Fruit fly (Drosophila melanogaster) whole organism, embryonic: Measurements from ENCODE around the gene CG8301.

Experiments
- Asciz ChIP-seq: fragments of 200-800 bp; sonication (Bioruptor generic); optimal IDR thresholded peaks from 2 replicates; lab custom pipeline; 2017; ENCODE audit warnings: missing biosample characterization, mild to moderate bottlenecking, missing genetic modification characterization, missing genetic modification reagents
- CG10543 ChIP-seq: fragments of 200-800 bp; sonication (Bioruptor generic); optimal IDR thresholded peaks from 3 replicates; lab custom pipeline; 2017; ENCODE audit warnings: missing biosample characterization, mild to moderate bottlenecking, missing genetic modification characterization, moderate library complexity
- CG11398 ChIP-seq: fragments of 200-800 bp; sonication (Bioruptor generic); optimal IDR thresholded peaks from 2 replicates; lab custom pipeline; 2016; ENCODE audit warnings: missing biosample characterization, missing genetic modification characterization
- CG12104 ChIP-seq: fragments of 200-800 bp; sonication (Bioruptor generic); optimal IDR thresholded peaks from 3 replicates; lab custom pipeline; 2016; ENCODE audit warnings: missing biosample characterization, missing genetic modification characterization
- CG1233 ChIP-seq: fragments of 200-800 bp; sonication (Bioruptor generic); optimal IDR thresholded peaks from 4 replicates; lab custom pipeline; 2018; ENCODE audit warnings: missing biosample characterization, mild to moderate bottlenecking, missing genetic modification characterization
- CG17361 ChIP-seq: fragments of 200-800 bp; sonication (Bioruptor generic); IDR thresholded peaks from 3 replicates; pipeline ENCODE4 v1.3.6; 2022; ENCODE audit warnings: missing biosample characterization, missing genetic modification characterization
- CG17385 ChIP-seq: fragments of 200-800 bp; sonication (Bioruptor generic); optimal IDR thresholded peaks from 3 replicates; lab custom pipeline; 2018; ENCODE audit warnings: missing biosample characterization, mild to moderate bottlenecking, missing genetic modification characterization
- CG1792 ChIP-seq: fragments of 200-800 bp; sonication (Bioruptor generic); optimal IDR thresholded peaks from 2 replicates; lab custom pipeline; 2016; ENCODE audit warnings: missing biosample characterization, missing genetic modification characterization
- CG18262 ChIP-seq: fragments of 200-800 bp; optimal IDR thresholded peaks from 3 replicates; lab custom pipeline; 2019; ENCODE audit warnings: missing biosample characterization, mild to moderate bottlenecking, missing genetic modification characterization, moderate library complexity
- CG2120 ChIP-seq: fragments of 200-800 bp; sonication (Bioruptor generic); optimal IDR thresholded peaks from 3 replicates; lab custom pipeline; 2016; ENCODE audit warnings: missing biosample characterization, missing genetic modification characterization
- CG30020 ChIP-seq: fragments of 200-800 bp; optimal IDR thresholded peaks from 2 replicates; lab custom pipeline; 2019; ENCODE audit warnings: missing biosample characterization, mild to moderate bottlenecking, missing genetic modification characterization, moderate library complexity
- CG33557 ChIP-seq: fragments of 200-800 bp; sonication (Bioruptor generic); optimal IDR thresholded peaks from 2 replicates; lab custom pipeline; 2019; ENCODE audit warnings: missing biosample characterization, mild to moderate bottlenecking, missing genetic modification characterization, moderate library complexity
- CG3726 ChIP-seq: fragments of 200-800 bp; sonication (Bioruptor generic); IDR thresholded peaks from 3 replicates; pipeline ENCODE4, ENCODE4 v1.3.6; 2022; ENCODE audit warnings: missing biosample characterization, missing genetic modification characterization
- CG4282 ChIP-seq: fragments of 200-800 bp; sonication (Bioruptor generic); optimal IDR thresholded peaks from 2 replicates; lab custom pipeline; 2016; ENCODE audit warnings: missing biosample characterization, missing genetic modification characterization
- CG4707 ChIP-seq: fragments of 200-800 bp; sonication (Bioruptor generic); optimal IDR thresholded peaks from 2 replicates; lab custom pipeline; 2018; ENCODE audit warnings: missing biosample characterization, mild to moderate bottlenecking, missing genetic modification characterization, moderate library complexity
- CG5180 ChIP-seq: fragments of 200-800 bp; sonication (Bioruptor generic); optimal IDR thresholded peaks from 3 replicates; lab custom pipeline; 2017; ENCODE audit warnings: missing biosample characterization, missing genetic modification characterization, mild to moderate bottlenecking, moderate library complexity, missing genetic modification reagents
- CG5953 ChIP-seq: fragments of 200-800 bp; sonication (Bioruptor generic); IDR thresholded peaks from 2 replicates; pipeline ENCODE4 v1.3.6; 2022; ENCODE audit warnings: missing biosample characterization, missing genetic modification characterization
- CG7928 ChIP-seq: fragments of 200-800 bp; sonication (Bioruptor generic); optimal IDR thresholded peaks from 2 replicates; lab custom pipeline; 2017; ENCODE audit warnings: missing biosample characterization, mild to moderate bottlenecking, missing genetic modification characterization
- CG8388 ChIP-seq: fragments of 200-800 bp; sonication (Bioruptor generic); optimal IDR thresholded peaks from 2 replicates; lab custom pipeline; 2019; ENCODE audit warnings: missing biosample characterization, mild to moderate bottlenecking, missing genetic modification characterization, moderate library complexity
- CG8924 ChIP-seq: fragments of 200-800 bp; optimal IDR thresholded peaks from 3 replicates; lab custom pipeline; 2019; ENCODE audit warnings: missing biosample characterization, mild to moderate bottlenecking, missing genetic modification characterization, moderate library complexity
- CG9437 ChIP-seq: fragments of 200-800 bp; sonication (Bioruptor generic); optimal IDR thresholded peaks from 2 replicates; lab custom pipeline; 2018; ENCODE audit warnings: missing biosample characterization, mild to moderate bottlenecking, missing genetic modification characterization
- CG9609 ChIP-seq: fragments of 200-800 bp; sonication (Bioruptor generic); optimal IDR thresholded peaks from 3 replicates; lab custom pipeline; 2016; ENCODE audit warnings: missing biosample characterization, missing genetic modification characterization
- CoRest ChIP-seq: fragments of 200-800 bp; sonication (Bioruptor generic); optimal IDR thresholded peaks from 3 replicates; lab custom pipeline; 2018; ENCODE audit warnings: missing biosample characterization, mild to moderate bottlenecking, missing genetic modification characterization, moderate library complexity
- E2f1 ChIP-seq: fragments of 200-800 bp; sonication (Bioruptor generic); IDR thresholded peaks from 2 replicates; pipeline ENCODE4 v1.3.6; 2022; ENCODE audit warnings: missing biosample characterization, missing genetic modification characterization
- Ets65A ChIP-seq: fragments of 200-800 bp; sonication (Bioruptor generic); peaks from one replicate; lab custom pipeline; 2016; ENCODE audit warnings: missing biosample characterization, missing genetic modification characterization
- Fer2 ChIP-seq: fragments of 200-800 bp; sonication (Bioruptor generic); optimal IDR thresholded peaks from 2 replicates; lab custom pipeline; 2018; ENCODE audit warnings: missing biosample characterization, mild to moderate bottlenecking, missing genetic modification characterization, moderate library complexity
- GATAe ChIP-seq: fragments of 200-800 bp; sonication (Bioruptor generic); conservative IDR thresholded peaks from 2 replicates; pipeline ENCODE4 v1.3.6; 2022; ENCODE audit warnings: missing biosample characterization, missing genetic modification characterization
- H15 ChIP-seq: fragments of 200-800 bp; sonication (Bioruptor generic); IDR thresholded peaks from 3 replicates; pipeline ENCODE4 v1.3.6; 2022; ENCODE audit warnings: missing biosample characterization, missing genetic modification characterization
- HmgZ ChIP-seq: fragments of 200-800 bp; sonication (Bioruptor generic); optimal IDR thresholded peaks from 2 replicates; lab custom pipeline; 2018; ENCODE audit warnings: missing biosample characterization, mild to moderate bottlenecking, missing genetic modification characterization
- Hr51 ChIP-seq, 2 experiments: fragments of 200-800 bp; sonication (Bioruptor generic); optimal IDR thresholded peaks; 2 replicates in 1 of 2; 3 replicates in 1 of 2; lab custom pipeline; 2016 to 2018; ENCODE audit warnings: missing biosample characterization in 2 of 2, missing genetic modification characterization in 2 of 2, mild to moderate bottlenecking in 1 of 2, moderate library complexity in 1 of 2
- MTF-1 ChIP-seq: fragments of 200-800 bp; sonication (Bioruptor generic); optimal IDR thresholded peaks from 2 replicates; lab custom pipeline; 2018; ENCODE audit warnings: missing biosample characterization, mild to moderate bottlenecking, missing genetic modification characterization, borderline replicate concordance
- PHDP ChIP-seq: fragments of 200-800 bp; sonication (Bioruptor generic); optimal IDR thresholded peaks from 3 replicates; lab custom pipeline; 2018; ENCODE audit warnings: missing biosample characterization, mild to moderate bottlenecking, missing genetic modification characterization, moderate library complexity
- Poxn ChIP-seq: fragments of 200-800 bp; sonication (Bioruptor generic); IDR thresholded peaks from 2 replicates; pipeline ENCODE4 v1.3.6; 2022; ENCODE audit warnings: missing biosample characterization, missing genetic modification characterization
- amos ChIP-seq: fragments of 200-800 bp; sonication (Bioruptor generic); IDR thresholded peaks from 2 replicates; pipeline ENCODE4 v1.3.6; 2022; ENCODE audit warnings: missing biosample characterization, missing genetic modification characterization; ENCODE audit not compliant: partially characterized antibody
- ash1 ChIP-seq: fragments of 200-800 bp; sonication (Bioruptor generic); optimal IDR thresholded peaks from 2 replicates; lab custom pipeline; 2018; ENCODE audit warnings: missing biosample characterization, mild to moderate bottlenecking, missing genetic modification characterization
- az2 ChIP-seq: fragments of 200-800 bp; sonication (Bioruptor generic); optimal IDR thresholded peaks from 3 replicates; lab custom pipeline; 2016; ENCODE audit warnings: missing biosample characterization, missing genetic modification characterization
- bab2 ChIP-seq: fragments of 200-800 bp; sonication (Bioruptor generic); optimal IDR thresholded peaks from 2 replicates; lab custom pipeline; 2016; ENCODE audit warnings: missing biosample characterization, missing genetic modification characterization
- cg ChIP-seq: fragments of 200-800 bp; sonication (Bioruptor generic); optimal IDR thresholded peaks from 3 replicates; lab custom pipeline; 2019; ENCODE audit warnings: missing biosample characterization, mild to moderate bottlenecking, missing genetic modification characterization, moderate library complexity
- croc ChIP-seq: fragments of 200-800 bp; sonication (Bioruptor generic); conservative IDR thresholded peaks from 3 replicates; pipeline ENCODE4 v1.3.6; 2022; ENCODE audit warnings: missing biosample characterization, missing genetic modification characterization
- danr ChIP-seq: fragments of 200-800 bp; sonication (Bioruptor generic); IDR thresholded peaks from 2 replicates; pipeline ENCODE4 v1.3.6; 2022; ENCODE audit warnings: missing biosample characterization, missing genetic modification characterization
- dimm ChIP-seq: fragments of 200-800 bp; sonication (Bioruptor generic); IDR thresholded peaks from 2 replicates; pipeline ENCODE4 v1.3.6; 2022; ENCODE audit warnings: missing biosample characterization, missing genetic modification characterization
- en ChIP-seq: fragments of 200-800 bp; sonication (Bioruptor generic); optimal IDR thresholded peaks from 2 replicates; lab custom pipeline; 2016; ENCODE audit warnings: missing biosample characterization, missing genetic modification characterization
- fu2 ChIP-seq: fragments of 200-800 bp; sonication (Bioruptor generic); optimal IDR thresholded peaks from 2 replicates; lab custom pipeline; 2016; ENCODE audit warnings: missing biosample characterization, missing genetic modification characterization
- gt ChIP-seq: fragments of 200-800 bp; sonication (Bioruptor generic); IDR thresholded peaks from 2 replicates; pipeline ENCODE4 v1.3.6; 2022; ENCODE audit warnings: missing biosample characterization, missing genetic modification characterization
- odd ChIP-seq: fragments of 200-800 bp; sonication (Bioruptor generic); optimal IDR thresholded peaks from 2 replicates; lab custom pipeline; 2017; ENCODE audit warnings: missing biosample characterization, mild to moderate bottlenecking, missing genetic modification characterization
- seq ChIP-seq: fragments of 200-800 bp; sonication (Bioruptor generic); IDR thresholded peaks from 2 replicates; pipeline ENCODE4 v1.3.6; 2022; ENCODE audit warnings: missing biosample characterization, missing genetic modification characterization
- sob ChIP-seq: fragments of 200-800 bp; sonication (Bioruptor generic); IDR thresholded peaks from 2 replicates; pipeline ENCODE4 v1.3.6; 2022; ENCODE audit warnings: missing biosample characterization, missing genetic modification characterization
- sqz ChIP-seq: fragments of 200-800 bp; sonication (Bioruptor generic); optimal IDR thresholded peaks from 3 replicates; lab custom pipeline; 2018; ENCODE audit warnings: missing biosample characterization, mild to moderate bottlenecking, missing genetic modification characterization
- tup ChIP-seq: fragments of 200-800 bp; sonication (Bioruptor generic); optimal IDR thresholded peaks from 2 replicates; lab custom pipeline; 2016; ENCODE audit warnings: missing biosample characterization, mild to moderate bottlenecking, missing genetic modification characterization, moderate library complexity
- usp ChIP-seq: fragments of >200 bp; optimal IDR thresholded peaks from 2 replicates; lab custom pipeline; 2017; ENCODE audit warnings: missing biosample characterization, missing genetic modification characterization

CG8301 gene

dm6 chr3R:9586663-9587248 lies 5.7 kb downstream of the CG8301 start, which contains the start of gene P58IPK (continued):
- TF ChIP-seq sob (GFP tag; lab: Robert Waterston, UW), result peak; percentile 63
- peak; percentile 27 for TF ChIP-seq CG8388 (GFP tag; lab: Kevin White, UChicago)
- no peak for TF ChIP-seq odd
- no peak for TF ChIP-seq GATAe (GFP tag; lab: Robert Waterston, UW)
- TF ChIP-seq tup (GFP tag; lab: Kevin White, UChicago), result no peak
- peak; percentile 87 for TF ChIP-seq CG2120
- TF ChIP-seq CoRest (tag; lab: Kevin White, UChicago), result peak; percentile 74
- TF ChIP-seq CG17361, result peak; percentile 75
- 0 out of 2 replicates have a peak, but pooled peaks have one; percentile 21 for TF ChIP-seq E2f1 (GFP tag; lab: Robert Waterston, UW)
- TF ChIP-seq H15, result peak; percentile 45; the same call in 1 of the 3 replicates
- peak; percentile 97 for TF ChIP-seq amos (GFP tag; lab: Robert Waterston, UW)
- TF ChIP-seq CG5180, result no peak
- TF ChIP-seq CG3726 (GFP tag; lab: Robert Waterston, UW), result peak; percentile 59; the same call in 1 of the 3 replicates
- TF ChIP-seq CG11398, result peak; percentile 37
- TF ChIP-seq Poxn, result no peak
- TF ChIP-seq CG1233 (GFP tag; lab: Kevin White, UChicago), result peak; percentile 16
- TF ChIP-seq PHDP, result peak; percentile 36
- TF ChIP-seq CG18262, result peak; percentile 35
- peak; percentile 53 for TF ChIP-seq CG1792 (GFP tag; lab: Kevin White, UChicago)
- TF ChIP-seq ash1 (GFP tag; lab: Kevin White, UChicago), result peak; percentile 40
- peak; percentile 16; the same call in 1 of the 3 replicates for TF ChIP-seq croc
- no peak for TF ChIP-seq usp (GFP tag; lab: Kevin White, UChicago)
- no peak for TF ChIP-seq CG4707 (GFP tag; lab: Kevin White, UChicago)
- peak; percentile 98 for TF ChIP-seq Ets65A
- peak; percentile 64 for TF ChIP-seq az2 (GFP tag; lab: Kevin White, UChicago)
- peak; percentile 52 for TF ChIP-seq CG30020 (tag; lab: Kevin White, UChicago)
- no peak for TF ChIP-seq gt (GFP tag; lab: Robert Waterston, UW)
- no peak for TF ChIP-seq danr (GFP tag; lab: Robert Waterston, UW)
- TF ChIP-seq CG10543 (GFP tag; lab: Kevin White, UChicago), result peak; percentile 7
- TF ChIP-seq dimm (GFP tag; lab: Robert Waterston, UW), result no peak
- TF ChIP-seq en (GFP tag; lab: Kevin White, UChicago), result peak; percentile 14
- peak; percentile 44 for TF ChIP-seq CG7928 (GFP tag; lab: Kevin White, UChicago)
- no peak for TF ChIP-seq Fer2 (tag; lab: Kevin White, UChicago)
- TF ChIP-seq bab2, result peak; percentile 70
- TF ChIP-seq CG12104 (GFP tag; lab: Kevin White, UChicago), result no peak
- TF ChIP-seq MTF-1 (GFP tag; lab: Kevin White, UChicago), result peak; percentile 1
- TF ChIP-seq HmgZ (tag; lab: Kevin White, UChicago), result peak; percentile 91
- peak; percentile 0 for TF ChIP-seq CG4282
- TF ChIP-seq CG8924, result peak; percentile 60
- TF ChIP-seq Hr51 (GFP tag; optimal IDR thresholded peaks at IDR 0.05; lab: Kevin White, UChicago), result peak in 1 of 2 experiments; percentile 78
- peak; percentile 26 for TF ChIP-seq CG9437 (GFP tag; lab: Kevin White, UChicago)
- peak; percentile 4 for TF ChIP-seq CG17385
- no peak for TF ChIP-seq Asciz
- peak; percentile 56 for TF ChIP-seq fu2
- peak; percentile 69 for TF ChIP-seq CG9609
- TF ChIP-seq CG33557 (GFP tag; lab: Kevin White, UChicago), result peak; percentile 20
- no peak for TF ChIP-seq seq (GFP tag; lab: Robert Waterston, UW)
- TF ChIP-seq sqz, result no peak
- no peak for TF ChIP-seq cg (GFP tag; lab: Kevin White, UChicago)
- TF ChIP-seq CG5953 (GFP tag; lab: Robert Waterston, UW), result no peak
